Fruit fly (Drosophila melanogaster): ENCODE results near the gene CG31142.

DNA sequence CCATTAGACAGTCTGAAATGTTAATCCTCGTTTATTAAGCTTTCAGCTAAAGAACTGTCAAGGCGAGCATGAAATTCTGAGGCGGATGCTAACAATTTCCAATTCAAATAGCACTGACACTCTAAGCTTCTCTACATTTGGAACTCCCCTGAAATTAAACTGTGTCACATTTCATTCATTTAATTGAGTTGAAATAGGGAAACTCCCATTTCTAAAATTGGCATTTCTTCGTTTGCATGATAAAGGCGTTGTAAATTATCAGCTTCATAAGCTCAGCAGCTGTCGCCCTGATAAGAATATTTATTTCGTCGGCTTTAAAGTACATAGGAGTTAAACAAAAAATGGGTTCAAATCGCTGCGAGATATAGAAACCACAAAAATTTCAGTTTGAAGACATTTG lies 43.9 kb upstream of the CG31142 start:
- TF ChIP-seq psq (optimal IDR thresholded peaks at IDR 0.05) (no peak), CG8478 (optimal IDR thresholded peaks at IDR 0.05) (no peak)
